Fruit fly (Drosophila melanogaster) whole organism, larva: ENCODE data around the gene Urm1.

Source experiments
- noc ChIP-seq: fragments of 200-800 bp; sonication (Bioruptor generic); optimal IDR thresholded peaks from 3 replicates; lab custom pipeline; 2019; ENCODE audit warnings: missing biosample characterization, mild to moderate bottlenecking, missing genetic modification characterization, moderate library complexity

Urm1 gene

DNA sequence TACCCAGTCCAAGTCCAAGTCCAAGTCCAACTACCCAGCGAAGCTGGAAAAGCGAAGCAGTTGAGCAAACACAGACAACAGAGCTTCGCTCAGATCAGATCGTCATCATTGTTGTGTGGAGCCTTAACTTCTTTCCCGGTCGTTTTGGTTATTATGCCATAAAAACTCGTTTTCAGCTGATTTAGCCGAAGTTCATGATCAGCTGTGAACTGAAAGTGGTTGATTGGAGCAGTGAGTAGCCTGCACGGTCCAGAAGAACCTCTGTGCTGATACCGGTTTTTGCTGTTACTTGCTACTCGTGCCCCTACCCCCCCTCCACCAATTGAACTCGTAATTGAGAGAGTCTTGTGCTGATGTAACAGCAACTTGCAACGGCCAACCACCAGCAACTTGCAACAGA lies 29.7 kb downstream of the Urm1 start:
- TF ChIP-seq noc (tag; lab: Kevin White, UChicago), result no peak

DNA sequence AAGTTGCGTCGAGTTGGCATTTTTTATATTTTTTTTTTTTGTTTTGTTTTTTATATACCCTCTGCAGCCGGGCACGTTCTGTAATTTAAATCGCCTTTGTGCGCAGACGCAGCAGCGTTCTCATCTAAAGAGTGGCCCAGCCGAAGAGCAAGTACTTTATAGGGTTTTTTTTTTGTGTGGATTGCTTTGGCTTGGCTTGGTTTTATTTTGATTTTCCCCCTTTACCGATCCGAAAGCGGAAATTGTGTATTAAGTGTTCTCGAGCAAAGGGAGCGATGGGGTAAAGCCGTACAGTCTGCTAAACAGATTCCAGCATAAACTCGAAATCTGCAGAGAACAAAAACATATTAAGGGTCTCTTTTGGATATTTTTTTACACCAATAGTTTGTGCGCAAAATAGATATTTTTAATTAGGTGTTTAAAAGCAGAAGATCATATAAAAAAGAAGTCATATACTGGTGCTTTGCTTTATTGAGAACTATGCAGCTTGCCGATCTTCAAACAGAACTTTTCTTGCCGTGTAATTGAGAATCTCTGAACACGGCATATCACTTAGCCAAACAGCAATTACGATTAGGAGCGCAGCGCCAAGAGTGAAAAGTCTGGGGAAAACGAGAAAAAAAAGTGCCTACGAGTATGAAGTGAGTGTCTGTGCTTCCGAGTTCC lies 33.8 kb downstream of the Urm1 start:
- no peak for TF ChIP-seq noc (tag; lab: Kevin White, UChicago)

DNA sequence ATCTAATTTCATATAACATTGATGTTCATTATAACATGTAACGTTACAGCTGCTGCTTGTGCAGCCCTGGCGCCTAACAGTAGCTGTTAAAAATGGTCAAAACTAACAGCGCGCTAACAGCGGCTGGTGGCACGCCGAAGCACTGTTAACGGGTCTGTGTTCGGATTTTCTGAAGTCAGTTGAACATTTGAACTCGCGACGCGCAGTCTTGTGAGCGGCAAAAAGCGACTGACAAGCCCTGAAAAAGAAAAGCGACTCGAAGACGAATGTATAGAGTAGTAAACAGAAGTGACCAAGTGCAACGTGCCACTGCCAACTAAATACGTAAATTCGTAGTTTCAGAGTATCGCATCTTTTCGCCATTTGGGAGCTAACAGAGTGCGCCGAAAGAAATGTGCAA lies 35.4 kb downstream of the Urm1 start:
- no peak for TF ChIP-seq noc (tag; lab: Kevin White, UChicago)

DNA sequence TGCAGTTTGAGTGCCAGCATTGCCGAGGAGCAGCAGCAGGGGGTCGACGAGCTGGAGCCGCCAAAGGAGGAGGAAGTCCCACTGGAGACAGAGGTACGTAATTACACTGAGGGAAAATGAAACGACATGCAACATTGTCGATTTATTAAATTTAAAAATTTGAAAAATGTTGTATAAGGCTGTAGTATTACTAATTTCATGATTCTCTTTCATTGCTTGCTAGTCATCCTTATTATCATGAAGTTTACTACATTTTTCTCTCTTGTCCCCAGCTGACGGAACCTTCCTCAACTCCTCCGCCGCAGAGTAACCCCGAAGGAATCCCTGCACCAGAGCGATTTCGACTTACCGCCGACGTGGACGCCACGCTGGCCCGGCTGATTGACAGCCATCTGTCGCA lies 36.8 kb downstream of the Urm1 start:
- no peak for TF ChIP-seq noc (tag; lab: Kevin White, UChicago)

DNA sequence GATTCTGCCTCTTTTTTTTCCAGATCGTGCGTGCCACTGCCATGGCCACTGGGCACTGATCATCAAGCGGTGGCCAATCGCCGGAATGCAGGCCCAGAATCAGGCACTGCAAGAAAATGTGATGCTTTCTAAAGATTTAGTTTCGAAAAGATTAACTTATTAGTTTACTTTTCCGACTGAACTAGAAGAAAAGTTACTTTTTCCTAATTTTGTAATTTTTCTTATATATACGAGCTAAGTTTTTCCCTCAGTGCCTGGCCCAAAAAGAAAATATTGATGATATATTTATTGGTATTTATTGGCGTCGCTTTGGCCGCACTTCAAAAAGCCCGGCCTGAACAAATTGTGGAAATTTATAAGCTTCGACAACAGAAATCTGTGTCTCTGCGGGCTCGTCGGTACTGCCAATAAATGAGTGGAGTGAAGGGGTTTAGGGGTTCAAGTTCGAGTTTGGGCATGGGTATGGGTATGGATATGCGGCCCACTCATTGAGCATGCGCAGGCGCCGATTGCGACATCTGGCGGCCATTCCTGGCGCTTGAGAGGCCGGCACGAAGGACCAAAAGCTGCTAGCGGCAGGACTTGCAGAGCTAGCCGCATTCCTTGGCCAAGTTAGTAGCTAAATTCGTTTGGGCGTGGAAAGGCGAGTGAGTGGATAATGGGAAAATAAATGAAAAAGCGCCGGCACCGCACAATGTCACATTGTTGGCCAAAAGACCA lies 39.0 kb downstream of the Urm1 start:
- TF ChIP-seq noc (tag; lab: Kevin White, UChicago), result no peak

DNA sequence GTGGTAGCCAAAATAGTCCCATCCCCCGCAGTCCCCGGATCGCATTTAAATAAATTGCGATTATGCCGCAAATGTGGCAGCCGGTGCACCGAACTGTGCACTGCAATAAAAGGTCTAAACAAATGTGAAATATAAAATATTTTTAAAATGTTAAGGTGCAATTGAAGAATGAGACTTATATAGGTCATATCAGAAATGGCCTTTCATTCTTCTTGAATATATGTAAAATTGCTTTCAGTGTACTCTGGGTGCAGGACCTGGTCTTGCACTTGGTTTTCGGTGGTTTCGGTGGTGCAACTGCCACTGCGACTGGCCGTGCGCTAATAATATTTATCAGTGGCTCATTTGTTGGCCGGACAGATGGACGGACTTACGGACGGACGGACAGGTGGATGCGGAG lies 41.9 kb downstream of the Urm1 start:
- no peak for TF ChIP-seq noc (tag; lab: Kevin White, UChicago)

DNA sequence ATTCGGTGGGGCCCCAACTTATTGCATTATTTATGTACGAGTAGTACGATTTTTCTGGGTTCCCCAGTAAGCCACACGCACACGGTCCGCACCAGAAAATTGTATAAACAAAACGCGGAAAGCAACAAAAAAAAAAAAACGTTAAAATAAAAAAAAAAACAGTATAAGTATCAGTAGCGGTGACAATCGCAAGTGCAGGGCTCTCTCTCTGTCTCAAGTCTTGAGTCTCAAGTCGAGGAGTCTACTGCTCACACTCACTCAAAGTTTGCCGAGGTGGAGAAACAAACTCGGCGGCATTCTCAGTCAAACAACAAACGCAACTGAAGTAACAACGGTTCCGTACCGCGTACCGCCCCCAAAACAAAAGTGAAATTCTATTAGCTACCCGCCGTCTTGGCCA lies 47.5 kb downstream of the Urm1 start, which contains the start of gene Pura:
Gene Pura, plus strand, starts transcription at position 301 of the 400 bp plus-strand sequence.
- TF ChIP-seq noc (tag; lab: Kevin White, UChicago), result no peak

DNA sequence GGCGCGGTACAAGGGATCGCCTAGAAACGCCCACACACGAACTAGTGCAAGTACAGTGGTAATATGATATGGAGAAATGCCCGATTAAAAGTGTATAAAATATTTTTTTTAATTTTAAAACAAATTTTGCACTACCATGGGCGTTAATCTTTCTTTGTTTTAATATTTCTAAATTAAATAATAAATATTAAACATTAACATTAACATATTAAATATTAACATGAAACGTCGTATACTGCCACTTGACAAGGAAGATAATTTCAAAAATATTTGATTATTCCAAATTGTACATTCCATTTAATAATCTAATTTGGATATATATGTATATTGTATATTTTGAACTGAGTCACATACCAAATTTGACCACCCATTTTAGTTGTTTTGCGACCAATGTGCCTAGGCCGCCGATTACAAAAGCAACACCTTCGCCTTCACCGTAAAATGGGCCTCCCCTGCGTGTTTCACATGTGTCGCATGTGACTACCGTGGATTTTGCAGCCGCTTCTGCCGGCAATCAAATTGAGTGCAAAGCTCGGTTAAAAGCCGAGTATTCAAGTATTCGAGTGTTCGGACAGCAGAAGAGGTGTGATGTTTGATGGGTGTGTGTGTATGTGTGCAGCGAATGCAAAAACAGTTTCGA lies 48.0 kb downstream of the Urm1 start:
- no peak for TF ChIP-seq noc (tag; lab: Kevin White, UChicago)

DNA sequence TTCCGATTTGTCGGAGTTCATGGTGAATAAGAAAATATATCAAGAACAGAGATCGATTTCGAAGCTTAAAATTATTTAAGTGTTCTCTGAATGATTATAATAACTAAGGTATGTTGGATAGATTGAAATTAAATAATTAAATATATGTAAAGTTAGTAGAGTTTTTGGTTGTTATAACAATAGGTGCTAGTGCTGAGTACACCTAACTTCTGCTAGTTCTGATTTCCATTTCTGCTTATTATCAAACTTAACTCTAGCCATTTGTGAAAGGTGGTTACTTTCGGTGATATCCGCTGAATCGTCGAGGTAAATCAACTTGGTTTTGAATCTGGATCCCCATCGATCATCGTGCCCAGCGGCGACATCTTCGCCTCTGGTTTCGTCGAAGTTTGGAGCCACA lies 49.3 kb downstream of the Urm1 start, which contains the start of gene t-Grip84:
Gene t-Grip84, minus strand, starts transcription at position 101 of the 400 bp plus-strand sequence.
- TF ChIP-seq noc (tag; lab: Kevin White, UChicago), result no peak
